Worm (Caenorhabditis elegans) whole organism, late embryonic: ENCODE data around the gene oac-30.

Experiments used
- C38D4.7 ChIP-seq: fragments of 200-800 bp; sonication (Bioruptor generic); optimal IDR thresholded peaks from 2 replicates; lab custom pipeline; 2018; ENCODE audit warnings: mild to moderate bottlenecking, missing genetic modification characterization, moderate library complexity, missing compliant biosample characterization
- F13H6.1 ChIP-seq: sonication (generic microtip); optimal IDR thresholded peaks from 2 replicates; lab custom pipeline; 2016; ENCODE audit warnings: missing genetic modification characterization, missing compliant biosample characterization
- K02D7.2 ChIP-seq: sonication (generic microtip); optimal IDR thresholded peaks from 2 replicates; lab custom pipeline; 2017; ENCODE audit warnings: mild to moderate bottlenecking, missing genetic modification characterization, missing compliant biosample characterization
- K09A11.1 ChIP-seq: sonication (generic microtip); optimal IDR thresholded peaks from 2 replicates; lab custom pipeline; 2017; ENCODE audit warnings: antibody characterized with exemption, mild to moderate bottlenecking, missing genetic modification characterization, missing compliant biosample characterization; ENCODE audit not compliant: insufficient read depth
- ahr-1 ChIP-seq: sonication (generic microtip); optimal IDR thresholded peaks from 2 replicates; lab custom pipeline; 2016; ENCODE audit warnings: missing genetic modification characterization, missing compliant biosample characterization
- ceh-14 ChIP-seq: sonication (generic microtip); optimal IDR thresholded peaks from 2 replicates; lab custom pipeline; 2016; ENCODE audit warnings: missing genotype, missing genetic modification characterization, missing compliant biosample characterization
- ceh-19 ChIP-seq: fragments of 200-800 bp; sonication (Bioruptor generic); optimal IDR thresholded peaks from 2 replicates; lab custom pipeline; 2018; ENCODE audit warnings: mild to moderate bottlenecking, missing genetic modification characterization, missing compliant biosample characterization
- ceh-31 ChIP-seq: sonication (generic microtip); optimal IDR thresholded peaks from 2 replicates; lab custom pipeline; 2016; ENCODE audit warnings: missing genetic modification characterization, missing compliant biosample characterization
- ceh-34 ChIP-seq: sonication (generic microtip); optimal IDR thresholded peaks from 2 replicates; lab custom pipeline; 2016; ENCODE audit warnings: mild to moderate bottlenecking, missing genetic modification characterization, missing compliant biosample characterization
- ceh-45 ChIP-seq: fragments of 200-800 bp; sonication (Bioruptor generic); IDR thresholded peaks from 2 replicates; pipeline ENCODE4 v1.3.6; 2022; ENCODE audit warnings: missing genetic modification reagents, missing genetic modification characterization, missing compliant biosample characterization
- ceh-48 ChIP-seq: sonication (generic microtip); optimal IDR thresholded peaks from 2 replicates; lab custom pipeline; 2016; ENCODE audit warnings: missing genetic modification characterization, inconsistent platforms, missing compliant biosample characterization
- ceh-6 ChIP-seq: fragments of 200-800 bp; sonication (Bioruptor generic); optimal IDR thresholded peaks from 2 replicates; lab custom pipeline; 2018; ENCODE audit warnings: mild to moderate bottlenecking, missing genetic modification characterization, missing compliant biosample characterization
- ceh-9 ChIP-seq: sonication (generic microtip); optimal IDR thresholded peaks from 2 replicates; lab custom pipeline; 2016; ENCODE audit warnings: mild to moderate bottlenecking, missing genetic modification characterization, inconsistent platforms, missing compliant biosample characterization
- che-1 ChIP-seq: sonication (generic microtip); optimal IDR thresholded peaks from 2 replicates; lab custom pipeline; 2016; ENCODE audit warnings: mild to moderate bottlenecking, missing genetic modification characterization, missing compliant biosample characterization
- dve-1 ChIP-seq: sonication (generic microtip); optimal IDR thresholded peaks from 2 replicates; lab custom pipeline; 2017; ENCODE audit warnings: antibody characterized with exemption, mild to moderate bottlenecking, missing genetic modification characterization, missing compliant biosample characterization
- elt-2 ChIP-seq: sonication (generic microtip); optimal IDR thresholded peaks from 2 replicates; lab custom pipeline; 2016; ENCODE audit warnings: missing genetic modification reagents, missing genetic modification characterization, missing compliant biosample characterization
- elt-4 ChIP-seq: sonication (generic microtip); optimal IDR thresholded peaks from 2 replicates; lab custom pipeline; 2016; ENCODE audit warnings: missing genetic modification characterization, missing compliant biosample characterization
- ets-4 ChIP-seq: sonication (generic microtip); optimal IDR thresholded peaks from 2 replicates; lab custom pipeline; 2016; ENCODE audit warnings: missing genetic modification characterization, missing compliant biosample characterization
- eyg-1 ChIP-seq: sonication (generic microtip); optimal IDR thresholded peaks from 2 replicates; lab custom pipeline; 2016; ENCODE audit warnings: missing genotype, missing genetic modification characterization, missing compliant biosample characterization
- fkh-6 ChIP-seq: sonication (generic microtip); optimal IDR thresholded peaks from 2 replicates; lab custom pipeline; 2016; ENCODE audit warnings: missing genetic modification characterization, missing compliant biosample characterization
- gmeb-2 ChIP-seq: sonication (generic microtip); optimal IDR thresholded peaks from 2 replicates; lab custom pipeline; 2016; ENCODE audit warnings: missing genetic modification characterization, inconsistent platforms, missing compliant biosample characterization
- hlh-13 ChIP-seq: fragments of 200-800 bp; sonication (Bioruptor generic); optimal IDR thresholded peaks from 2 replicates; lab custom pipeline; 2018; ENCODE audit warnings: mild to moderate bottlenecking, missing genetic modification characterization, missing compliant biosample characterization
- hlh-15 ChIP-seq: sonication (generic microtip); optimal IDR thresholded peaks from 2 replicates; lab custom pipeline; 2016; ENCODE audit warnings: missing genetic modification characterization, missing compliant biosample characterization
- hlh-6 ChIP-seq: sonication (generic microtip); optimal IDR thresholded peaks from 2 replicates; lab custom pipeline; 2016; ENCODE audit warnings: missing genotype, missing genetic modification characterization, missing compliant biosample characterization
- hlh-8 ChIP-seq: sonication (generic microtip); optimal IDR thresholded peaks from 2 replicates; lab custom pipeline; 2016; ENCODE audit warnings: missing genotype, missing genetic modification characterization, missing compliant biosample characterization
- lim-6 ChIP-seq: sonication (generic microtip); optimal IDR thresholded peaks from 2 replicates; lab custom pipeline; 2016; ENCODE audit warnings: missing genetic modification characterization, missing compliant biosample characterization
- madf-2 ChIP-seq: sonication (generic microtip); optimal IDR thresholded peaks from 2 replicates; lab custom pipeline; 2017; ENCODE audit warnings: missing genetic modification characterization, missing compliant biosample characterization
- mec-3 ChIP-seq: sonication (generic microtip); optimal IDR thresholded peaks from 2 replicates; lab custom pipeline; 2016; ENCODE audit warnings: borderline replicate concordance, missing genetic modification characterization, missing compliant biosample characterization
- nfya-1 ChIP-seq: sonication (generic microtip); optimal IDR thresholded peaks from 2 replicates; lab custom pipeline; 2017; ENCODE audit warnings: missing genetic modification characterization, mild to moderate bottlenecking, missing compliant biosample characterization, antibody characterized with exemption, moderate library complexity
- nhr-232 ChIP-seq: sonication (generic microtip); optimal IDR thresholded peaks from 2 replicates; lab custom pipeline; 2016; ENCODE audit warnings: missing genetic modification characterization, missing compliant biosample characterization
- pag-3 ChIP-seq: sonication (generic microtip); optimal IDR thresholded peaks from 2 replicates; lab custom pipeline; 2016; ENCODE audit warnings: missing compliant biosample characterization, missing genetic modification characterization, borderline replicate concordance
- pat-9 ChIP-seq: fragments of 200-800 bp; sonication (Bioruptor generic); optimal IDR thresholded peaks from 2 replicates; lab custom pipeline; 2018; ENCODE audit warnings: mild to moderate bottlenecking, missing genetic modification characterization, moderate library complexity, missing compliant biosample characterization
- pha-2 ChIP-seq: sonication (generic microtip); optimal IDR thresholded peaks from 2 replicates; lab custom pipeline; 2017; ENCODE audit warnings: mild to moderate bottlenecking, missing genetic modification characterization, missing compliant biosample characterization
- ref-2 ChIP-seq: sonication (generic microtip); optimal IDR thresholded peaks from 2 replicates; lab custom pipeline; 2016; ENCODE audit warnings: missing genetic modification characterization, missing compliant biosample characterization
- rnt-1 ChIP-seq: sonication (generic microtip); optimal IDR thresholded peaks from 2 replicates; lab custom pipeline; 2016; ENCODE audit warnings: missing genetic modification characterization, missing compliant biosample characterization
- sdc-2 ChIP-seq: sonication (generic microtip); optimal IDR thresholded peaks from 2 replicates; lab custom pipeline; 2016; ENCODE audit warnings: missing genotype, missing genetic modification characterization, missing compliant biosample characterization
- sox-4 ChIP-seq: sonication (generic microtip); optimal IDR thresholded peaks from 2 replicates; lab custom pipeline; 2017; ENCODE audit warnings: mild to moderate bottlenecking, missing genetic modification characterization, inconsistent platforms, missing compliant biosample characterization
- tbx-2 ChIP-seq: sonication (generic microtip); optimal IDR thresholded peaks from 2 replicates; lab custom pipeline; 2016; ENCODE audit warnings: missing genetic modification characterization, missing compliant biosample characterization
- tbx-7 ChIP-seq: sonication (generic microtip); optimal IDR thresholded peaks from 2 replicates; lab custom pipeline; 2016; ENCODE audit warnings: missing genotype, missing genetic modification characterization, missing compliant biosample characterization
- unc-3 ChIP-seq, 2 experiments: fragments of 200-800 bp in 1 of 2; sonication (Bioruptor generic) in 1 of 2; sonication (generic microtip) in 1 of 2; conservative IDR thresholded peaks in 1 of 2; optimal IDR thresholded peaks in 1 of 2; 2 replicates each; pipeline versions ENCODE4 v1.3.6 to Lab custom; 2016 to 2022; ENCODE audit warnings: missing compliant biosample characterization in 2 of 2, missing genetic modification characterization in 2 of 2, missing genetic modification reagents in 1 of 2
- unc-86 ChIP-seq: sonication (generic microtip); optimal IDR thresholded peaks from 2 replicates; lab custom pipeline; 2016; ENCODE audit warnings: missing genetic modification characterization, missing compliant biosample characterization
- zip-5 ChIP-seq: sonication (generic microtip); optimal IDR thresholded peaks from 2 replicates; lab custom pipeline; 2016; ENCODE audit warnings: missing genetic modification characterization, missing compliant biosample characterization

The oac-30 gene

DNA sequence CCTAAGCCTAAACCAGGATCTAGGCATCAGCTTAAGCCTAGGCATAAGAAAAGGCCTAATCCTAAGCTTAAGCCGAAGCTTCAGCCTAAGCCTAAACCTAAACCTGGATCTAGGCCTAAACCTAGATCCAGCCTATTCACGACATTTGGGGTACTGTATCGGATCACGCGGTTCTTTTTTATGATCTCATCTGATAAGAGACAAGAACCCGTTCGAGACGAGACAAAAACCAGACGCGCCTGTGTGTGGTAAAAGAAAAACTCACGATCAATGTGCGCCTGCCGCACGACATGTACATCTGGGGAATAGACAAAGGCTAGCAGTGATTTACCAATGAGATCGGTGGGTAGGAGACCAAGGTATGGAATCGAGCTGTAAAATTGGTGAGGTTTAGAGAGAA lies 26.3 kb downstream of the oac-30 start:
- TF ChIP-seq rnt-1 (tag; lab: Kevin White, UChicago) = no peak
- no peak for TF ChIP-seq pha-2 (tag; lab: Kevin White, UChicago)
- no peak for TF ChIP-seq hlh-6
- TF ChIP-seq, all 69 proteins: peak for 0

DNA sequence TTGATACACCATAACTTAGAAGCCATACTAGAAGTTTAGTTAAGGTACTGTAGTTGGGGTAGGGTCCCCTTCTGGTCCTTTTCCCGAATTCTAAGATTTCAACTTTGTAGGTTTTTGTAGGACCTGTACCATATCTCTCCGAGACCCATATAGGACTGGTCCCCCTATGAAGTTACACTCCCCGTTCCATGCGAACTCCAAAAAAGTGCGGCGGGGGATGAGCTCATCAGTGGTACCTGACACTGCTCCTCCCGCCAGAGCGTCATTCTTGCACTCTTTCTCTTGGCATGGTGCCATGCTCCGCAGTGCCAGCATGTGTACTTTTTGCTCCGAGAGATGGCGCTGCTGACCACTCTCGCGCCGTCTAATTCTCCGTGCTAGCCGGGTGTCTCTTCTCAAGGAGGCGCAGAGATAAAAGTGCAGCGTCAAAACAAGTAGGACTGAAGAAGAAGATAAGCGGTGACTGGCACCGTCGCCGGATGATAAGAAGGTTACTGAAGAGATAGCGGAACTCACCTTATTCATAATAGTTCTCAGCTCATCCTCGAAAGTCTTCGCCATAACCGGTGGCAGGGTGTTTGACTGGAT lies 27.2 kb downstream of the oac-30 start:
- TF ChIP-seq che-1 (tag; lab: Kevin White, UChicago) (no peak), nhr-232 (no peak), lim-6 (tag; lab: Kevin White, UChicago) (no peak), tbx-2 (tag; lab: Kevin White, UChicago) (peak; percentile 18), eyg-1 (tag; lab: Kevin White, UChicago) (no peak), hlh-13 (GFP tag; lab: Kevin White, UChicago) (no peak), nfya-1 (tag; lab: Kevin White, UChicago) (no peak), unc-3 (GFP tag; conservative IDR thresholded peaks at IDR 0.05; lab: Robert Waterston, UW) (no peak), unc-3 (tag; optimal IDR thresholded peaks at IDR 0.05; lab: Kevin White, UChicago) (no peak), madf-2 (tag; lab: Kevin White, UChicago) (no peak), F13H6.1 (tag; lab: Kevin White, UChicago) (peak; percentile 58), elt-2 (tag; lab: Kevin White, UChicago) (peak; percentile 59), ceh-19 (no peak), ceh-9 (tag; lab: Kevin White, UChicago) (no peak), dve-1 (tag; lab: Kevin White, UChicago) (no peak), unc-86 (tag; lab: Kevin White, UChicago) (no peak), tbx-7 (tag; lab: Kevin White, UChicago) (no peak), ceh-6 (GFP tag; lab: Kevin White, UChicago) (no peak), pag-3 (tag; lab: Kevin White, UChicago) (no peak), gmeb-2 (tag; lab: Kevin White, UChicago) (no peak), hlh-6 (no peak)

DNA sequence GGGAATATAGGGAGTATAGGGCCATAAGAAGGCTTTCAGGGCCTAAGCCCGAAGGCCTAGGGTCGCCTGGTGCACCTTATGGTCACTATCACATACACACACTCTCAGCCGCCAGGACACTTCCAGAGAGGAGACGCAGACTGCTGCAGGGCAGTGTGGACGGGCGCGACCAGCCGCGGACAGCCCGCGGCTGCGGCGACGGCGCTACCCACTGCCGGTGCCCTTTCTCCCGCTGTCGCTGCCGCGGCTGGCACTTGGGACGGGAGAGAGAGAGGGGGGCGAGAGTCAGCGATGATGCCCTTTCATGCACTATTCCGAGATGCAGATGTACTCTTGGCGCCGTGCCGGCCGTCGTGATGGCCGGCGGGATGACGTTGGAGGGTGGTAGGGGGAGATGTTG lies 28.8 kb downstream of the oac-30 start:
- TF ChIP-seq pat-9 (tag; lab: Kevin White, UChicago) (no peak), K09A11.1 (tag; lab: Kevin White, UChicago) (no peak), C38D4.7 (GFP tag; lab: Kevin White, UChicago) (no peak), ceh-14 (tag; lab: Kevin White, UChicago) (peak; percentile 45), pag-3 (tag; lab: Kevin White, UChicago) (no peak), ceh-34 (peak; percentile 47), ceh-31 (peak; percentile 9), madf-2 (tag; lab: Kevin White, UChicago) (no peak), che-1 (tag; lab: Kevin White, UChicago) (no peak), K02D7.2 (tag; lab: Kevin White, UChicago) (no peak), ceh-48 (tag; lab: Kevin White, UChicago) (no peak), hlh-15 (tag; lab: Kevin White, UChicago) (no peak), zip-5 (tag; lab: Kevin White, UChicago) (no peak), hlh-8 (tag; lab: Kevin White, UChicago) (no peak), F13H6.1 (tag; lab: Kevin White, UChicago) (peak; percentile 61), rnt-1 (tag; lab: Kevin White, UChicago) (peak; percentile 64), sdc-2 (tag; lab: Kevin White, UChicago) (peak; percentile 52), tbx-2 (tag; lab: Kevin White, UChicago) (peak; percentile 28), pha-2 (tag; lab: Kevin White, UChicago) (peak; percentile 4), gmeb-2 (tag; lab: Kevin White, UChicago) (no peak), ets-4 (tag; lab: Kevin White, UChicago) (peak; percentile 30), eyg-1 (tag; lab: Kevin White, UChicago) (no peak), mec-3 (tag; lab: Kevin White, UChicago) (peak; percentile 19), fkh-6 (tag; lab: Kevin White, UChicago) (peak; percentile 5), hlh-6 (peak; percentile 67), ref-2 (tag; lab: Kevin White, UChicago) (peak; percentile 36), unc-3 (GFP tag; conservative IDR thresholded peaks at IDR 0.05; lab: Robert Waterston, UW) (no peak), unc-3 (tag; optimal IDR thresholded peaks at IDR 0.05; lab: Kevin White, UChicago) (no peak), ceh-45 (no peak), ceh-19 (no peak), sox-4 (tag; lab: Kevin White, UChicago) (peak; percentile 50), elt-4 (tag; lab: Kevin White, UChicago) (peak; percentile 66), ahr-1 (tag; lab: Kevin White, UChicago) (no peak)
- TF ChIP-seq, all 69 proteins: peak for 15
